Worm (Caenorhabditis elegans): ENCODE results near the gene Y69H2.15.
A peak's percentile ranks its signal among the peaks of the same experiment; 100 is the strongest.

ce11 chrV:18575084-18575483 is 51.6 kb downstream of the Y69H2.15 start:
- TF ChIP-seq ztf-7 (tag; optimal IDR thresholded peaks at IDR 0.05) (no peak), lin-13 (GFP tag; optimal IDR thresholded peaks at IDR 0.05) (no peak), hif-1 (tag; optimal IDR thresholded peaks at IDR 0.05) (no peak), T20F7.1 (GFP tag; optimal IDR thresholded peaks at IDR 0.05) (no peak), unc-130 (GFP tag; optimal IDR thresholded peaks at IDR 0.05) (no peak), aha-1 (tag) (no peak), ctbp-1 (GFP tag; IDR thresholded peaks at IDR 0.05) (no peak), mep-1 (tag; optimal IDR thresholded peaks at IDR 0.05) (no peak), aly-2 (tag; optimal IDR thresholded peaks at IDR 0.05) (no peak), nhr-6 (tag; optimal IDR thresholded peaks at IDR 0.05) (no peak), nhr-77 (tag; optimal IDR thresholded peaks at IDR 0.05) (peak; percentile 23), ceh-82 (tag; optimal IDR thresholded peaks at IDR 0.05) (no peak), zag-1 (tag; optimal IDR thresholded peaks at IDR 0.05) (no peak)
